Fruit fly (Drosophila melanogaster) whole organism, embryonic: ENCODE data around the gene CG1983.

ENCODE experiments used
- Ada2b ChIP-seq: fragments of 200-800 bp; sonication (Bioruptor generic); IDR thresholded peaks from 2 replicates; pipeline ENCODE4 v1.3.6; 2022; ENCODE audit warnings: missing biosample characterization, missing genetic modification characterization
- CG10274 ChIP-seq: fragments of 200-800 bp; sonication (Bioruptor generic); optimal IDR thresholded peaks from 3 replicates; lab custom pipeline; 2017; ENCODE audit warnings: missing biosample characterization, mild to moderate bottlenecking, missing genetic modification characterization
- CG10462 ChIP-seq: fragments of 200-800 bp; sonication (Bioruptor generic); optimal IDR thresholded peaks from 2 replicates; lab custom pipeline; 2016; ENCODE audit warnings: missing biosample characterization, missing genetic modification characterization
- CG10654 ChIP-seq: fragments of 200-800 bp; sonication (Bioruptor generic); optimal IDR thresholded peaks from 2 replicates; lab custom pipeline; 2016; ENCODE audit warnings: missing biosample characterization, missing genetic modification characterization
- CG10959 ChIP-seq: fragments of 200-800 bp; sonication (Bioruptor generic); IDR thresholded peaks from 2 replicates; pipeline ENCODE4 v1.3.6; 2022; ENCODE audit warnings: missing biosample characterization, missing genetic modification characterization
- CG10979 ChIP-seq: fragments of 200-800 bp; sonication (Bioruptor generic); optimal IDR thresholded peaks from 2 replicates; lab custom pipeline; 2018; ENCODE audit warnings: missing biosample characterization, mild to moderate bottlenecking, missing genetic modification characterization, moderate library complexity
- CG11247 ChIP-seq: fragments of 200-800 bp; sonication (Bioruptor generic); IDR thresholded peaks from 2 replicates; pipeline ENCODE4 v1.3.6; 2022; ENCODE audit warnings: missing biosample characterization, missing genetic modification characterization
- CG11398 ChIP-seq: fragments of 200-800 bp; sonication (Bioruptor generic); optimal IDR thresholded peaks from 2 replicates; lab custom pipeline; 2016; ENCODE audit warnings: missing biosample characterization, missing genetic modification characterization
- CG12219 ChIP-seq: fragments of 200-800 bp; sonication (Bioruptor generic); optimal IDR thresholded peaks from 3 replicates; lab custom pipeline; 2018; ENCODE audit warnings: missing biosample characterization, mild to moderate bottlenecking, missing genetic modification characterization
- CG15479 ChIP-seq: fragments of 200-800 bp; sonication (Bioruptor generic); optimal IDR thresholded peaks from 3 replicates; lab custom pipeline; 2019; ENCODE audit warnings: missing biosample characterization, mild to moderate bottlenecking, missing genetic modification characterization, moderate library complexity
- CG1602 ChIP-seq: fragments of 200-800 bp; sonication (Bioruptor generic); optimal IDR thresholded peaks from 3 replicates; lab custom pipeline; 2016; ENCODE audit warnings: missing biosample characterization, missing genetic modification characterization
- CG17186 ChIP-seq: fragments of 200-800 bp; sonication (Bioruptor generic); optimal IDR thresholded peaks from 3 replicates; lab custom pipeline; 2017; ENCODE audit warnings: missing biosample characterization, missing genetic modification reagents, missing genetic modification characterization
- CG18262 ChIP-seq: fragments of 200-800 bp; optimal IDR thresholded peaks from 3 replicates; lab custom pipeline; 2019; ENCODE audit warnings: missing biosample characterization, mild to moderate bottlenecking, missing genetic modification characterization, moderate library complexity
- CG2678 ChIP-seq: fragments of 200-800 bp; sonication (Bioruptor generic); optimal IDR thresholded peaks from 3 replicates; lab custom pipeline; 2019; ENCODE audit warnings: missing biosample characterization, mild to moderate bottlenecking, missing genetic modification characterization, moderate library complexity
- CG6254 ChIP-seq: fragments of 200-800 bp; sonication (Bioruptor generic); optimal IDR thresholded peaks from 3 replicates; lab custom pipeline; 2017; ENCODE audit warnings: mild to moderate bottlenecking, missing biosample characterization, missing genetic modification reagents, missing genetic modification characterization
- CG6654 ChIP-seq: fragments of 200-800 bp; sonication (Bioruptor generic); optimal IDR thresholded peaks from 2 replicates; lab custom pipeline; 2017; ENCODE audit warnings: missing biosample characterization, mild to moderate bottlenecking, missing genetic modification characterization
- CG6813 ChIP-seq: fragments of 200-800 bp; sonication (Bioruptor generic); optimal IDR thresholded peaks from 2 replicates; lab custom pipeline; 2017; ENCODE audit warnings: missing biosample characterization, missing genetic modification characterization, mild to moderate bottlenecking, moderate library complexity, missing genetic modification reagents
- CG7556 ChIP-seq: fragments of 200-800 bp; sonication (Bioruptor generic); optimal IDR thresholded peaks from 2 replicates; lab custom pipeline; 2017; ENCODE audit warnings: missing biosample characterization, mild to moderate bottlenecking, missing genetic modification characterization
- CG8944 ChIP-seq: fragments of 200-800 bp; sonication (Bioruptor generic); optimal IDR thresholded peaks from 3 replicates; lab custom pipeline; 2016; ENCODE audit warnings: missing biosample characterization, missing genetic modification characterization
- Dek ChIP-seq: fragments of 200-800 bp; sonication (Bioruptor generic); optimal IDR thresholded peaks from 3 replicates; lab custom pipeline; 2019; ENCODE audit warnings: missing biosample characterization, mild to moderate bottlenecking, missing genetic modification characterization, moderate library complexity
- Dp ChIP-seq: fragments of 200-800 bp; sonication (Bioruptor generic); optimal IDR thresholded peaks from 2 replicates; lab custom pipeline; 2018; ENCODE audit warnings: missing biosample characterization, mild to moderate bottlenecking, missing genetic modification characterization, moderate library complexity
- ERR ChIP-seq: fragments of 200-800 bp; sonication (Bioruptor generic); optimal IDR thresholded peaks from 2 replicates; lab custom pipeline; 2016; ENCODE audit warnings: missing biosample characterization, missing genetic modification characterization
- Gsc ChIP-seq: fragments of 200-800 bp; sonication (Bioruptor generic); IDR thresholded peaks from 2 replicates; pipeline ENCODE4 v1.3.6; 2022; ENCODE audit warnings: missing biosample characterization, missing genetic modification characterization
- Hmr ChIP-seq: fragments of 200-800 bp; sonication (Bioruptor generic); optimal IDR thresholded peaks from 3 replicates; lab custom pipeline; 2017; ENCODE audit warnings: mild to moderate bottlenecking, missing biosample characterization, missing genetic modification reagents, missing genetic modification characterization
- Lhr ChIP-seq: fragments of 200-800 bp; sonication (Bioruptor generic); optimal IDR thresholded peaks from 3 replicates; lab custom pipeline; 2017; ENCODE audit warnings: mild to moderate bottlenecking, missing biosample characterization, missing genetic modification reagents, missing genetic modification characterization
- Lpt ChIP-seq: fragments of >200 bp; optimal IDR thresholded peaks from 2 replicates; lab custom pipeline; 2018; ENCODE audit warnings: missing biosample characterization, missing genetic modification characterization
- MTF-1 ChIP-seq: fragments of 200-800 bp; sonication (Bioruptor generic); optimal IDR thresholded peaks from 2 replicates; lab custom pipeline; 2018; ENCODE audit warnings: missing biosample characterization, mild to moderate bottlenecking, missing genetic modification characterization, borderline replicate concordance
- Max ChIP-seq: fragments of 200-800 bp; sonication (Bioruptor generic); optimal IDR thresholded peaks from 2 replicates; lab custom pipeline; 2016; ENCODE audit warnings: missing biosample characterization, mild to moderate bottlenecking, missing genetic modification characterization
- NfI ChIP-seq: fragments of 200-800 bp; sonication (Bioruptor generic); optimal IDR thresholded peaks from 3 replicates; lab custom pipeline; 2018; ENCODE audit warnings: missing biosample characterization, mild to moderate bottlenecking, missing genetic modification characterization, moderate library complexity
- Oaz ChIP-seq: fragments of 200-800 bp; sonication (Bioruptor generic); IDR thresholded peaks from 2 replicates; pipeline ENCODE4 v1.3.6; 2022; ENCODE audit warnings: missing biosample characterization, missing genetic modification characterization
- Optix ChIP-seq: fragments of 200-800 bp; sonication (Bioruptor generic); IDR thresholded peaks from 3 replicates; pipeline ENCODE4 v1.3.6; 2022; ENCODE audit warnings: missing biosample characterization, missing genetic modification characterization
- Rfx ChIP-seq: fragments of 200-800 bp; sonication (Bioruptor generic); IDR thresholded peaks from 2 replicates; pipeline ENCODE4 v1.3.6; 2022; ENCODE audit warnings: missing biosample characterization, missing genetic modification characterization
- Trl ChIP-seq, 3 experiments: fragments of >200 bp in 2 of 3; fragments of 200-800 bp in 1 of 3; sonication (Bioruptor generic) in 1 of 3; optimal IDR thresholded peaks; 2 replicates in 1 of 3; 3 replicates in 2 of 3; lab custom pipeline; 2016 to 2017; ENCODE audit warnings: missing biosample characterization in 1 of 3, missing genetic modification characterization in 1 of 3
- Xrp1 ChIP-seq: fragments of 200-800 bp; sonication (Bioruptor generic); IDR thresholded peaks from 2 replicates; pipeline ENCODE4 v1.3.6; 2022; ENCODE audit warnings: missing biosample characterization, missing genetic modification characterization
- al ChIP-seq: fragments of 200-800 bp; sonication (Bioruptor generic); IDR thresholded peaks from 2 replicates; pipeline ENCODE4 v1.3.6; 2022; ENCODE audit warnings: missing biosample characterization, missing genetic modification characterization
- bab2 ChIP-seq: fragments of 200-800 bp; sonication (Bioruptor generic); optimal IDR thresholded peaks from 2 replicates; lab custom pipeline; 2016; ENCODE audit warnings: missing biosample characterization, missing genetic modification characterization
- btn ChIP-seq: fragments of 200-800 bp; sonication (Bioruptor generic); optimal IDR thresholded peaks from 2 replicates; lab custom pipeline; 2016; ENCODE audit warnings: missing biosample characterization, missing genetic modification characterization
- crc ChIP-seq: fragments of 200-800 bp; sonication (Bioruptor generic); optimal IDR thresholded peaks from 2 replicates; lab custom pipeline; 2016; ENCODE audit warnings: missing biosample characterization, missing genetic modification characterization
- croc ChIP-seq: fragments of 200-800 bp; sonication (Bioruptor generic); conservative IDR thresholded peaks from 3 replicates; pipeline ENCODE4 v1.3.6; 2022; ENCODE audit warnings: missing biosample characterization, missing genetic modification characterization
- dimm ChIP-seq: fragments of 200-800 bp; sonication (Bioruptor generic); IDR thresholded peaks from 2 replicates; pipeline ENCODE4 v1.3.6; 2022; ENCODE audit warnings: missing biosample characterization, missing genetic modification characterization
- fd3F ChIP-seq: fragments of 200-800 bp; sonication (Bioruptor generic); optimal IDR thresholded peaks from 2 replicates; lab custom pipeline; 2018; ENCODE audit warnings: missing biosample characterization, mild to moderate bottlenecking, missing genetic modification characterization, moderate library complexity
- hth ChIP-seq: fragments of >200 bp; optimal IDR thresholded peaks from 2 replicates; lab custom pipeline; 2017; ENCODE audit warnings: inconsistent platforms
- jing ChIP-seq: fragments of 200-800 bp; sonication (Bioruptor generic); optimal IDR thresholded peaks from 2 replicates; lab custom pipeline; 2018; ENCODE audit warnings: missing biosample characterization, mild to moderate bottlenecking, missing genetic modification characterization
- ken ChIP-seq: fragments of 200-800 bp; sonication (Bioruptor generic); IDR thresholded peaks from 3 replicates; pipeline ENCODE4 v1.3.6; 2022; ENCODE audit warnings: missing biosample characterization, missing genetic modification characterization
- lab ChIP-seq: fragments of 200-800 bp; sonication (Bioruptor generic); optimal IDR thresholded peaks from 3 replicates; lab custom pipeline; 2017; ENCODE audit warnings: missing biosample characterization, missing genetic modification characterization, mild to moderate bottlenecking, moderate library complexity, missing genetic modification reagents
- peb ChIP-seq: fragments of 200-800 bp; sonication (Bioruptor generic); IDR thresholded peaks from 2 replicates; pipeline ENCODE4 v1.3.6; 2022; ENCODE audit warnings: missing biosample characterization, missing genetic modification characterization
- pho ChIP-seq: fragments of 200-800 bp; sonication (Bioruptor generic); optimal IDR thresholded peaks from 2 replicates; lab custom pipeline; 2016; ENCODE audit warnings: missing biosample characterization, missing genetic modification characterization
- row ChIP-seq: fragments of 200-800 bp; sonication (Bioruptor generic); IDR thresholded peaks from 3 replicates; pipeline ENCODE4 v1.3.6; 2022; ENCODE audit warnings: missing biosample characterization, missing genetic modification characterization
- salm ChIP-seq: fragments of 200-800 bp; sonication (Bioruptor generic); optimal IDR thresholded peaks from 2 replicates; lab custom pipeline; 2018; ENCODE audit warnings: missing biosample characterization, mild to moderate bottlenecking, missing genetic modification characterization
- trh ChIP-seq: fragments of 200-800 bp; sonication (Bioruptor generic); optimal IDR thresholded peaks from 2 replicates; lab custom pipeline; 2016; ENCODE audit warnings: missing biosample characterization, missing genetic modification characterization
- vvl ChIP-seq: fragments of 200-800 bp; sonication (Bioruptor generic); IDR thresholded peaks from 2 replicates; pipeline ENCODE4 v1.3.6; 2022; ENCODE audit warnings: missing biosample characterization, missing genetic modification characterization
- wek ChIP-seq: fragments of 200-800 bp; sonication (Bioruptor generic); optimal IDR thresholded peaks from 3 replicates; lab custom pipeline; 2018; ENCODE audit warnings: missing biosample characterization, mild to moderate bottlenecking, missing genetic modification characterization, moderate library complexity

Gene CG1983

dm6 chr3R:30191462-30191874, 14.0 kb upstream of the CG1983 start (continued):
- no peak for TF ChIP-seq Max (GFP tag; lab: Kevin White, UChicago)
- TF ChIP-seq croc (GFP tag; lab: Robert Waterston, UW): no peak; the same call in 2 of the 3 replicates
- peak; percentile 36 for TF ChIP-seq CG10979 (tag; lab: Kevin White, UChicago)
- TF ChIP-seq wek (GFP tag; lab: Kevin White, UChicago): no peak
- peak; percentile 58 for TF ChIP-seq CG18262 (tag; lab: Kevin White, UChicago)
- peak; percentile 36 for TF ChIP-seq Hmr
- peak; percentile 24 for TF ChIP-seq NfI (GFP tag; lab: Kevin White, UChicago)
- TF ChIP-seq CG10274 (GFP tag; lab: Kevin White, UChicago): no peak
- peak; percentile 35 for TF ChIP-seq CG1602 (GFP tag; lab: Kevin White, UChicago)
- TF ChIP-seq CG15479 (GFP tag; lab: Kevin White, UChicago): no peak
- TF ChIP-seq Trl (optimal IDR thresholded peaks at IDR 0.05; lab: Kevin White, UChicago): no peak
- TF ChIP-seq Trl (GFP tag; optimal IDR thresholded peaks at IDR 0.05; lab: Kevin White, UChicago): peak; percentile 46
- TF ChIP-seq jing (GFP tag; lab: Kevin White, UChicago): no peak
- TF ChIP-seq Gsc (GFP tag; lab: Robert Waterston, UW): no peak
- peak; percentile 66 for TF ChIP-seq row
- no peak for TF ChIP-seq Lhr (GFP tag; lab: Kevin White, UChicago)
- no peak for TF ChIP-seq Oaz (GFP tag; lab: Robert Waterston, UW)
- no peak for TF ChIP-seq trh (GFP tag; lab: Kevin White, UChicago)
- TF ChIP-seq CG2678 (tag; lab: Kevin White, UChicago): peak; percentile 52
- no peak for TF ChIP-seq Dp (GFP tag; lab: Kevin White, UChicago)
- no peak for TF ChIP-seq fd3F (GFP tag; lab: Kevin White, UChicago)
- TF ChIP-seq lab (GFP tag; lab: Kevin White, UChicago): no peak
- no peak for TF ChIP-seq CG10654
- peak; percentile 43 for TF ChIP-seq pho
- TF ChIP-seq ken (GFP tag; lab: Robert Waterston, UW): no peak
- no peak for TF ChIP-seq CG11398 (GFP tag; lab: Kevin White, UChicago)
- no peak for TF ChIP-seq CG17186 (GFP tag; lab: Kevin White, UChicago)
- TF ChIP-seq bab2: peak; percentile 24
- peak; percentile 66 for TF ChIP-seq CG7556
- no peak for TF ChIP-seq hth (lab: Kevin White, UChicago)
- TF ChIP-seq CG6254 (GFP tag; lab: Kevin White, UChicago): no peak
- no peak for TF ChIP-seq dimm
- TF ChIP-seq Lpt (GFP tag; lab: Kevin White, UChicago): no peak
- 0 out of 2 replicates have a peak, but pooled peaks have one; percentile 38 for TF ChIP-seq al (GFP tag; lab: Robert Waterston, UW)
- peak; percentile 37 for TF ChIP-seq CG12219 (GFP tag; lab: Kevin White, UChicago)
- no peak for TF ChIP-seq CG6654 (GFP tag; lab: Kevin White, UChicago)
- no peak for TF ChIP-seq Optix (GFP tag; lab: Robert Waterston, UW)
- TF ChIP-seq peb: no peak
- no peak for TF ChIP-seq Dek (tag; lab: Kevin White, UChicago)
- no peak for TF ChIP-seq btn (GFP tag; lab: Kevin White, UChicago)
- TF ChIP-seq CG10959 (GFP tag; lab: Robert Waterston, UW): no peak
- TF ChIP-seq Rfx: 0 out of 2 replicates have a peak, but pooled peaks have one; percentile 30
- no peak for TF ChIP-seq ERR
- no peak; the same call in 1 of the 2 replicates for TF ChIP-seq vvl
- TF ChIP-seq CG11247 (GFP tag; lab: Robert Waterston, UW): no peak
- no peak for TF ChIP-seq CG8944 (GFP tag; lab: Kevin White, UChicago)
- TF ChIP-seq crc (GFP tag; lab: Kevin White, UChicago): no peak
- TF ChIP-seq CG10462 (GFP tag; lab: Kevin White, UChicago): peak; percentile 12
- no peak for TF ChIP-seq Xrp1 (GFP tag; lab: Robert Waterston, UW)
- no peak for TF ChIP-seq salm (tag; lab: Kevin White, UChicago)
- TF ChIP-seq CG6813: no peak
- TF ChIP-seq Ada2b (GFP tag; lab: Robert Waterston, UW): no peak
- TF ChIP-seq MTF-1: no peak
